Fruit fly (Drosophila melanogaster): ENCODE data around the gene polybromo.

The polybromo gene

dm6 chr3R:24753561-24754027, 51.5 kb downstream of the polybromo start, which contains the start of gene asp (continued):
- no peak for TF ChIP-seq insv (GFP tag; optimal IDR thresholded peaks at IDR 0.05)
- no peak for TF ChIP-seq Ptx1 (GFP tag; IDR thresholded peaks at IDR 0.05)
- no peak for TF ChIP-seq wdn (GFP tag; IDR thresholded peaks at IDR 0.05)
- no peak for TF ChIP-seq GATAe (GFP tag; conservative IDR thresholded peaks at IDR 0.05)
- TF ChIP-seq exex (tag; optimal IDR thresholded peaks at IDR 0.05): no peak
- peak; percentile 61 for TF ChIP-seq CG12391 (tag; optimal IDR thresholded peaks at IDR 0.05)
- 0 out of 2 replicates have a peak, but pooled peaks have one; percentile 21 for TF ChIP-seq sob (GFP tag; IDR thresholded peaks at IDR 0.05)
- peak; percentile 89 for TF ChIP-seq CG13287 (GFP tag; IDR thresholded peaks at IDR 0.05; ENCODE audit: partially characterized antibody)
- no peak for TF ChIP-seq ap (GFP tag; IDR thresholded peaks at IDR 0.05)
- TF ChIP-seq cg (GFP tag; optimal IDR thresholded peaks at IDR 0.05): no peak
- TF ChIP-seq grn (GFP tag; optimal IDR thresholded peaks at IDR 0.05): no peak
- peak; percentile 96 for TF ChIP-seq Dp (GFP tag; optimal IDR thresholded peaks at IDR 0.05)
- TF ChIP-seq CG32767 (GFP tag; IDR thresholded peaks at IDR 0.05): no peak
- TF ChIP-seq CG15514 (GFP tag; optimal IDR thresholded peaks at IDR 0.05): peak; percentile 56
- TF ChIP-seq CG12071 (GFP tag; optimal IDR thresholded peaks at IDR 0.05): no peak
- peak; percentile 39; the same call in 1 of the 2 replicates for TF ChIP-seq CG3847 (GFP tag; IDR thresholded peaks at IDR 0.05)
- no peak for TF ChIP-seq jing (GFP tag; optimal IDR thresholded peaks at IDR 0.05)
- TF ChIP-seq maf-S (GFP tag; optimal IDR thresholded peaks at IDR 0.05): no peak
- TF ChIP-seq CG18262 (tag; optimal IDR thresholded peaks at IDR 0.05): no peak
- TF ChIP-seq prd (optimal IDR thresholded peaks at IDR 0.05): no peak
- TF ChIP-seq prd (GFP tag; IDR thresholded peaks at IDR 0.05): peak; percentile 28; the same call in 1 of the 3 replicates
- no peak for TF ChIP-seq CG2199 (GFP tag; IDR thresholded peaks at IDR 0.05)
- TF ChIP-seq Hmr (GFP tag; optimal IDR thresholded peaks at IDR 0.05): no peak
- TF ChIP-seq CG12219 (GFP tag; optimal IDR thresholded peaks at IDR 0.05): no peak
- TF ChIP-seq ranshi (GFP tag; IDR thresholded peaks at IDR 0.05): no peak
- TF ChIP-seq Six4 (GFP tag; optimal IDR thresholded peaks at IDR 0.05): peak; percentile 47
- TF ChIP-seq CG7271 (tag; optimal IDR thresholded peaks at IDR 0.05): no peak
- no peak for TF ChIP-seq Adf1 (GFP tag; IDR thresholded peaks at IDR 0.05)
- TF ChIP-seq CG13123 (GFP tag; optimal IDR thresholded peaks at IDR 0.05): no peak
- peak; percentile 27 for TF ChIP-seq Chrac-16 (GFP tag; optimal IDR thresholded peaks at IDR 0.05)
- TF ChIP-seq YL-1 (GFP tag; optimal IDR thresholded peaks at IDR 0.05): no peak
- TF ChIP-seq ro (GFP tag; IDR thresholded peaks at IDR 0.05): no peak
- TF ChIP-seq crp (GFP tag; optimal IDR thresholded peaks at IDR 0.05): no peak
- TF ChIP-seq CG17829 (tag; optimal IDR thresholded peaks at IDR 0.05): peak; percentile 66
- no peak for TF ChIP-seq corto (GFP tag; optimal IDR thresholded peaks at IDR 0.05)
- TF ChIP-seq pita (GFP tag; optimal IDR thresholded peaks at IDR 0.05): no peak
- no peak for TF ChIP-seq caup (GFP tag; optimal IDR thresholded peaks at IDR 0.05; ENCODE audit: severe bottlenecking)
- no peak for TF ChIP-seq kah (GFP tag; optimal IDR thresholded peaks at IDR 0.05)
- TF ChIP-seq danr (GFP tag; IDR thresholded peaks at IDR 0.05): no peak
- TF ChIP-seq CG15269 (tag; optimal IDR thresholded peaks at IDR 0.05): no peak
- no peak for TF ChIP-seq CG14667 (GFP tag; IDR thresholded peaks at IDR 0.05)
- no peak for TF ChIP-seq Asciz (GFP tag; optimal IDR thresholded peaks at IDR 0.05)
- no peak for TF ChIP-seq CG1792 (GFP tag; optimal IDR thresholded peaks at IDR 0.05)
- peak; percentile 27 for TF ChIP-seq Sin3A (optimal IDR thresholded peaks at IDR 0.05)
- TF ChIP-seq bcd (GFP tag; optimal IDR thresholded peaks at IDR 0.05): no peak
- TF ChIP-seq tll (GFP tag; optimal IDR thresholded peaks at IDR 0.05): no peak
- no peak for TF ChIP-seq eve (GFP tag; optimal IDR thresholded peaks at IDR 0.05)
- TF ChIP-seq D19B (GFP tag; optimal IDR thresholded peaks at IDR 0.05): no peak
- no peak for TF ChIP-seq chm (GFP tag; IDR thresholded peaks at IDR 0.05)
- TF ChIP-seq pfk (GFP tag; optimal IDR thresholded peaks at IDR 0.05): no peak
- no peak for TF ChIP-seq nom (GFP tag; optimal IDR thresholded peaks at IDR 0.05)
